Worm (Caenorhabditis elegans) whole organism, mixed stage, embryonic: ENCODE results near the gene Y41C4A.18.

Experiments
- M03D4.4 ChIP-seq: sonication (generic microtip); optimal IDR thresholded peaks from 2 replicates; lab custom pipeline; 2017; ENCODE audit warnings: mild to moderate bottlenecking, missing genetic modification characterization, missing compliant biosample characterization
- ceh-83 ChIP-seq: fragments of 200-800 bp; sonication (Bioruptor generic); optimal IDR thresholded peaks from 2 replicates; lab custom pipeline; 2018; ENCODE audit warnings: mild to moderate bottlenecking, missing genetic modification characterization, missing compliant biosample characterization
- drap-1 ChIP-seq: fragments of 200-800 bp; sonication (Bioruptor generic); optimal IDR thresholded peaks from 3 replicates; lab custom pipeline; 2018; ENCODE audit warnings: mild to moderate bottlenecking, missing genetic modification characterization, missing compliant biosample characterization
- lsy-2 ChIP-seq: fragments of 150-350 bp; optimal IDR thresholded peaks from 2 replicates; lab custom pipeline; 2014; ENCODE audit warnings: missing biosample characterization, missing genetic modification characterization
- nhr-12 ChIP-seq: fragments of 150-350 bp; optimal IDR thresholded peaks from 2 replicates; lab custom pipeline; 2014; ENCODE audit warnings: missing biosample characterization, missing genetic modification characterization

DNA sequence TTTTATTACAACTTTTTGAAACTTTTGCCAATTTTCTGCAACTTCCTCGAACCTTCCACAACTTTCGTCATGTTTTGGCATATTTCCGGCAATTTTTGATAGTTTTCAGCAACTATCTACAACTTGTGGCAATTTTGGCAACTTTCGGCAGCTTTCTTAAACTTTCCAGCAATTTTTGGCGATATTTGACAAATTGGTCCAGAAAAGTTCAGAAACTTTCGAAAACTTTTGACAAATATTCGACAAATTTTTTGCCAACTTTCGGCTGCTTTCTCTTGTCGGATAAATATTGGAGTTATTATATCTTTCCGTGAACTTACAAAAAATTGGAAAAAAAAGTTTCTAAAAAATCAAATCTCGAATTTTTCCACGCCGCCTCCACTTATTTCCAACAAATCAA, at the start of gene Y41C4A.18:
- TF ChIP-seq drap-1 (GFP tag; lab: Kevin White, UChicago) (no peak), lsy-2 (tag; lab: Kevin White, UChicago) (no peak), ceh-83 (GFP tag; lab: Kevin White, UChicago) (no peak), M03D4.4 (tag; lab: Kevin White, UChicago) (no peak), nhr-12 (tag; lab: Kevin White, UChicago) (no peak)
